Worm (Caenorhabditis elegans) whole organism, L4 larva: ENCODE measurements around the gene pyc-1.

Source experiments
- D1046.2 ChIP-seq: fragments of 200-800 bp; sonication (Bioruptor generic); IDR thresholded peaks from 2 replicates; pipeline ENCODE4 v1.3.6; 2022; ENCODE audit warnings: missing genetic modification characterization, missing compliant biosample characterization
- F10B5.3 ChIP-seq: sonication (generic microtip); optimal IDR thresholded peaks from 2 replicates; lab custom pipeline; 2016; ENCODE audit warnings: mild to moderate bottlenecking, missing genetic modification characterization, missing compliant biosample characterization
- F44E2.7 ChIP-seq: fragments of 200-800 bp; sonication (Bioruptor generic); IDR thresholded peaks from 2 replicates; pipeline ENCODE4 v2.1.2; 2022; ENCODE audit warnings: missing genetic modification characterization, missing compliant biosample characterization
- Y48G9A.11 ChIP-seq: fragments of 200-800 bp; sonication (Bioruptor generic); IDR thresholded peaks from 2 replicates; pipeline ENCODE4 v1.3.6; 2022; ENCODE audit warnings: missing genetic modification reagents, missing genetic modification characterization, missing compliant biosample characterization
- aha-1 ChIP-seq: fragments of 150-350 bp; peaks from one replicate; lab custom pipeline; 2014; ENCODE audit warnings: missing biosample characterization, missing genetic modification characterization
- ceh-20 ChIP-seq: fragments of 200-800 bp; sonication (Bioruptor generic); IDR thresholded peaks from 2 replicates; pipeline ENCODE4 v1.3.6; 2022; ENCODE audit warnings: missing genetic modification reagents, missing genetic modification characterization, missing compliant biosample characterization
- ceh-44 ChIP-seq: fragments of 200-800 bp; sonication (Bioruptor generic); IDR thresholded peaks from 2 replicates; pipeline ENCODE4 v1.3.6; 2022; ENCODE audit warnings: missing genetic modification reagents, missing genetic modification characterization, missing compliant biosample characterization
- ceh-82 ChIP-seq: sonication (generic microtip); optimal IDR thresholded peaks from 2 replicates; lab custom pipeline; 2017; ENCODE audit warnings: missing biosample characterization, missing genetic modification characterization
- ctbp-1 ChIP-seq: fragments of 200-800 bp; sonication (Bioruptor generic); IDR thresholded peaks from 2 replicates; pipeline ENCODE4 v1.3.6; 2022; ENCODE audit warnings: missing genetic modification reagents, missing genetic modification characterization, missing compliant biosample characterization
- daf-16 ChIP-seq, 3 experiments: sonication (generic microtip); optimal IDR thresholded peaks; 2 replicates each; lab custom pipeline; 2016 to 2017; ENCODE audit warnings: missing genetic modification characterization in 3 of 3, missing genetic modification reagents in 3 of 3, mild to moderate bottlenecking in 2 of 3, missing compliant biosample characterization in 2 of 3, missing biosample characterization in 1 of 3, moderate library complexity in 1 of 3
- dmd-6 ChIP-seq: fragments of 200-800 bp; sonication (Bioruptor generic); IDR thresholded peaks from 2 replicates; pipeline ENCODE4 v1.3.6; 2022; ENCODE audit warnings: missing genetic modification reagents, missing genetic modification characterization, missing compliant biosample characterization
- dve-1 ChIP-seq: sonication (generic microtip); optimal IDR thresholded peaks from 2 replicates; lab custom pipeline; 2017; ENCODE audit warnings: antibody characterized with exemption, mild to moderate bottlenecking, missing genetic modification characterization, missing compliant biosample characterization; ENCODE audit not compliant: insufficient read depth
- egl-27 ChIP-seq: sonication (generic microtip); optimal IDR thresholded peaks from 3 replicates; lab custom pipeline; 2017; ENCODE audit warnings: missing biosample characterization, missing genetic modification reagents, missing genetic modification characterization
- gei-8 ChIP-seq: fragments of 200-800 bp; sonication (Bioruptor generic); optimal IDR thresholded peaks from 2 replicates; lab custom pipeline; 2018; ENCODE audit warnings: mild to moderate bottlenecking, missing genetic modification characterization, missing compliant biosample characterization
- hif-1 ChIP-seq, 2 experiments: sonication (generic microtip); optimal IDR thresholded peaks; 2 replicates each; lab custom pipeline; 2016 to 2017; ENCODE audit warnings: missing compliant biosample characterization in 2 of 2, missing genetic modification characterization in 2 of 2, missing genetic modification reagents in 2 of 2, missing genotype in 2 of 2, mild to moderate bottlenecking in 1 of 2
- hlh-11 ChIP-seq: fragments of 200-800 bp; sonication (Bioruptor generic); optimal IDR thresholded peaks from 2 replicates; lab custom pipeline; 2018; ENCODE audit warnings: mild to moderate bottlenecking, missing genetic modification characterization, missing compliant biosample characterization
- hlh-30 ChIP-seq: sonication (generic microtip); optimal IDR thresholded peaks from 2 replicates; lab custom pipeline; 2017; ENCODE audit warnings: antibody characterized with exemption, mild to moderate bottlenecking, missing genetic modification characterization, missing compliant biosample characterization; ENCODE audit not compliant: insufficient read depth
- lin-1 ChIP-seq: fragments of 200-800 bp; sonication (Bioruptor generic); IDR thresholded peaks from 2 replicates; pipeline ENCODE4 v1.3.6; 2022; ENCODE audit warnings: missing genetic modification reagents, missing genetic modification characterization, missing compliant biosample characterization
- lin-13 ChIP-seq: fragments of 150-350 bp; optimal IDR thresholded peaks from 2 replicates; lab custom pipeline; 2014; ENCODE audit warnings: missing biosample characterization, missing genetic modification reagents, missing genetic modification characterization
- lin-15B ChIP-seq: fragments of 150-350 bp; sonication (generic microtip); optimal IDR thresholded peaks from 3 replicates; lab custom pipeline; 2014; ENCODE audit warnings: missing biosample characterization, missing genetic modification characterization
- lsy-2 ChIP-seq, 2 experiments: fragments of 150-350 bp in 1 of 2; sonication (generic microtip) in 1 of 2; optimal IDR thresholded peaks; 2 replicates each; lab custom pipeline; 2014 to 2017; ENCODE audit warnings: missing biosample characterization in 2 of 2, missing genetic modification characterization in 2 of 2
- mdl-1 ChIP-seq, 2 experiments: fragments of 150-350 bp in 1 of 2; sonication (generic microtip) in 1 of 2; optimal IDR thresholded peaks; 2 replicates each; lab custom pipeline; 2014 to 2017; ENCODE audit warnings: missing biosample characterization in 2 of 2, missing genetic modification characterization in 2 of 2
- mdt-29 ChIP-seq: fragments of 200-800 bp; sonication (Bioruptor generic); IDR thresholded peaks from 2 replicates; pipeline ENCODE4 v1.3.6; 2022; ENCODE audit warnings: missing genetic modification reagents, missing genetic modification characterization, missing compliant biosample characterization
- mep-1 ChIP-seq: fragments of 150-350 bp; sonication (generic microtip); optimal IDR thresholded peaks from 3 replicates; lab custom pipeline; 2014; ENCODE audit warnings: missing biosample characterization, missing genetic modification characterization
- nhr-102 ChIP-seq: sonication (generic microtip); optimal IDR thresholded peaks from 2 replicates; lab custom pipeline; 2016; ENCODE audit warnings: mild to moderate bottlenecking, missing genetic modification characterization, moderate library complexity, missing compliant biosample characterization
- nhr-11 ChIP-seq: fragments of 150-350 bp; optimal IDR thresholded peaks from 2 replicates; lab custom pipeline; 2014; ENCODE audit warnings: missing biosample characterization, missing genetic modification characterization
- nhr-25 ChIP-seq: sonication (generic microtip); optimal IDR thresholded peaks from 2 replicates; lab custom pipeline; 2017; ENCODE audit warnings: missing genetic modification characterization, mild to moderate bottlenecking, missing compliant biosample characterization, antibody characterized with exemption, moderate library complexity, borderline replicate concordance; ENCODE audit not compliant: insufficient read depth
- nhr-28 ChIP-seq: fragments of 150-350 bp; optimal IDR thresholded peaks from 2 replicates; lab custom pipeline; 2014; ENCODE audit warnings: missing biosample characterization, missing genetic modification characterization
- nhr-48 ChIP-seq: sonication (generic microtip); optimal IDR thresholded peaks from 2 replicates; lab custom pipeline; 2016; ENCODE audit warnings: mild to moderate bottlenecking, missing genetic modification characterization, missing compliant biosample characterization
- nhr-76 ChIP-seq: fragments of 150-350 bp; optimal IDR thresholded peaks from 2 replicates; lab custom pipeline; 2014; ENCODE audit warnings: missing biosample characterization, missing genetic modification characterization
- pha-4 ChIP-seq, 2 experiments: fragments of 150-350 bp in 1 of 2; fragments of 200-800 bp in 1 of 2; sonication (Bioruptor generic) in 1 of 2; IDR thresholded peaks in 1 of 2; optimal IDR thresholded peaks in 1 of 2; 2 replicates each; pipeline versions ENCODE4 v1.3.6 to Lab custom; 2014 to 2022; ENCODE audit warnings: missing genetic modification characterization in 2 of 2, missing genetic modification reagents in 2 of 2, missing biosample characterization in 1 of 2, missing compliant biosample characterization in 1 of 2
- php-3 ChIP-seq: fragments of 200-800 bp; sonication (Bioruptor generic); IDR thresholded peaks from 2 replicates; pipeline ENCODE4 v1.3.6; 2022; ENCODE audit warnings: missing genetic modification reagents, missing genetic modification characterization, missing compliant biosample characterization
- pqm-1 ChIP-seq: sonication (generic microtip); optimal IDR thresholded peaks from 2 replicates; lab custom pipeline; 2017; ENCODE audit warnings: missing biosample characterization, missing genetic modification characterization
- skn-1 ChIP-seq: fragments of 150-350 bp; optimal IDR thresholded peaks from 2 replicates; lab custom pipeline; 2014; ENCODE audit warnings: missing biosample characterization, missing genetic modification characterization
- snpc-4 ChIP-seq: fragments of 150-350 bp; optimal IDR thresholded peaks from 2 replicates; lab custom pipeline; 2014; ENCODE audit warnings: missing biosample characterization, missing genetic modification characterization
- spr-3 ChIP-seq: fragments of 200-800 bp; sonication (Bioruptor generic); optimal IDR thresholded peaks from 2 replicates; lab custom pipeline; 2018; ENCODE audit warnings: mild to moderate bottlenecking, missing genetic modification characterization, missing compliant biosample characterization
- tag-97 ChIP-seq: fragments of 200-800 bp; sonication (Bioruptor generic); IDR thresholded peaks from 2 replicates; pipeline ENCODE4 v1.3.6; 2022; ENCODE audit warnings: missing genetic modification characterization, missing compliant biosample characterization
- tra-1 ChIP-seq: fragments of 200-800 bp; sonication (Bioruptor generic); IDR thresholded peaks from 2 replicates; pipeline ENCODE4 v1.3.6; 2022; ENCODE audit warnings: missing genetic modification reagents, missing genetic modification characterization, missing compliant biosample characterization
- unc-62 ChIP-seq, 3 experiments: fragments of 150-350 bp in 1 of 3; sonication (generic microtip); optimal IDR thresholded peaks in 2 of 3; peaks in 1 of 3; 1 replicate in 1 of 3; 2 replicates in 2 of 3; lab custom pipeline; 2014 to 2017; ENCODE audit warnings: missing biosample characterization in 3 of 3, missing genetic modification characterization in 3 of 3, missing genetic modification reagents in 3 of 3, missing genotype in 1 of 3
- zfp-2 ChIP-seq: sonication (generic microtip); optimal IDR thresholded peaks from 2 replicates; lab custom pipeline; 2016; ENCODE audit warnings: mild to moderate bottlenecking, missing genetic modification characterization, missing compliant biosample characterization
- zfp-3 ChIP-seq: fragments of 200-800 bp; sonication (Bioruptor generic); conservative IDR thresholded peaks from 2 replicates; pipeline ENCODE4 v1.3.6; 2022; ENCODE audit warnings: missing genetic modification reagents, missing genetic modification characterization, missing compliant biosample characterization

The pyc-1 gene

DNA sequence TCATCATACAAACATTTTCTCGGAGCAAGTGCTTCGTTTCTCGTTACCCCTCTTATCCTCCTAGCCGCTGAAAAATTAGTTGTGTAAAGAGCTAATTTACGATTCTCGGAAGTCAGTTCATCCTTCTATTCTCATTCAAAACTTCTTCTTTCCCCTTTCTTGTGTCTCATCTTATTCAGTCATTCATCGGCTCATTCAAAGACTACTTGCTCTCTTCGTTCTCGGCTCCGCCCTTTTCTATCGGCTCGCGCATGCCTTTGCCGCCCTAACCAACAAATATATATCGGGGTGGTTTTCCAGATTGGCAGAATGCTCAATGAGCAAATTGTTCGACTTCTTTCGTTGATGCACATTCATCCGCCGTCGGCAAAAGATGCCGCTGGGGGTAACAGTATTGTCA lies 38.0 kb upstream of the pyc-1 start, which contains the start of gene R13H4.5:
TSS of gene R13H4.5 (plus strand) at position 301 of the 400 bp plus-strand sequence.
- peak; percentile 2 for TF ChIP-seq aha-1 (tag; lab: Kevin White, UChicago)
- 0 out of 2 replicates have a peak, but pooled peaks have one; percentile 7 for TF ChIP-seq ctbp-1 (GFP tag; lab: Robert Waterston, UW)
- no peak for TF ChIP-seq mdt-29 (GFP tag; lab: Robert Waterston, UW)

DNA sequence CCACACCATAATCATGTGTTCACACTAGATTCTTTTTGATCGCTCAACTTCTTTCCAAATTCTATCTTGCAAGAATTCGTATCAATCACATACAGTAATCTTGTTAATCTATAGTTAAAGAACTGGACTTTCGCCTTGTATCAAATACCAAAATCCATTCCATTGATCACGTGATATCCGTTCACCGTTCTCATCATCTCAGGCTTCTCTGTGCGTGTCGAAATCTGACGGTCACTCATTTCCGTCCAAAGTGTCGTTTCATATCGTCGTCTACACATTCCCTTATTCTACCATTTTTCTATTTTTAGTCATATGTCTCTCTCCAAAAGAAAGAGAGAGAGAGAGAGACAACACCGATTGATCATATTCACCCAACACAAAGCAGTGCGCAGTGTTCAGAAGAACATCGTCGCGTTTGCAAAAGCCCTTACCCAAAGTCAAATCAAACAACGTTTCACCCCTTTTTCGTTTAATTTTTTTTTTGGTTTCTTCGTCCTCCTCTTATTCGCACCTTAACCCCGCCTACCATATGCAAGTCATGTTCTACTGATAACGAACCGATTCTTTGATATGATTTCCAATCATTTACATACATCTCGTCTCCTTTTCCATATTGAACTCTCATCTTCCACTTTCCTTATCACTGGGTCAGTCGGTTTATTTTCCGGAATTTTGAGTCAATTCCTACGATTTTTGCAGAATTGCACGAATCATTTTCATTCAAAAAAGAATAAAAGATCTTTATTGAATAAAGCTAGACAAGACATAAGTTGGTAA lies 36.9 kb upstream of the pyc-1 start:
- TF ChIP-seq snpc-4 (tag; lab: Kevin White, UChicago) = no peak
- TF ChIP-seq nhr-102 (tag; lab: Kevin White, UChicago) = no peak
- no peak for TF ChIP-seq tra-1 (GFP tag; lab: Robert Waterston, UW)
- TF ChIP-seq F10B5.3 (tag; lab: Kevin White, UChicago) = no peak
- no peak for TF ChIP-seq ceh-82
- 0 out of 2 replicates have a peak, but pooled peaks have one; percentile 7 for TF ChIP-seq php-3 (GFP tag; lab: Robert Waterston, UW)
- no peak for TF ChIP-seq Y48G9A.11 (GFP tag; lab: Robert Waterston, UW)
- TF ChIP-seq egl-27 = no peak
- no peak for TF ChIP-seq nhr-11 (tag; lab: Kevin White, UChicago)
- TF ChIP-seq hlh-30 (tag; lab: Kevin White, UChicago) = peak; percentile 78
- TF ChIP-seq lin-15B (tag; lab: Kevin White, UChicago) = no peak
- no peak for TF ChIP-seq nhr-76 (tag; lab: Kevin White, UChicago)
- TF ChIP-seq spr-3 (GFP tag; lab: Kevin White, UChicago) = no peak
- peak; percentile 95 for TF ChIP-seq nhr-48 (tag; lab: Kevin White, UChicago)
- TF ChIP-seq pha-4 (GFP tag; IDR thresholded peaks at IDR 0.05; lab: Robert Waterston, UW) = no peak
- peak; percentile 23 for TF ChIP-seq pha-4 (tag; optimal IDR thresholded peaks at IDR 0.05; lab: Kevin White, UChicago)
- TF ChIP-seq tag-97 (GFP tag; lab: Robert Waterston, UW) = no peak
- peak; percentile 10 for TF ChIP-seq dve-1
- TF ChIP-seq zfp-3 = no peak
- TF ChIP-seq D1046.2 (GFP tag; lab: Robert Waterston, UW) = no peak
- no peak for TF ChIP-seq hif-1 (tag; optimal IDR thresholded peaks at IDR 0.05; lab: Kevin White, UChicago)
- peak; percentile 72 for TF ChIP-seq hlh-11 (tag; lab: Kevin White, UChicago)
- peak; percentile 16 for TF ChIP-seq mep-1 (tag; lab: Kevin White, UChicago)
- TF ChIP-seq ceh-20 (GFP tag; lab: Robert Waterston, UW) = peak; percentile 14; the same call in 1 of the 2 replicates
- TF ChIP-seq gei-8 (GFP tag; lab: Kevin White, UChicago) = peak; percentile 63
- TF ChIP-seq nhr-28 (tag; lab: Kevin White, UChicago) = peak; percentile 40
- TF ChIP-seq pqm-1 = peak; percentile 97
- peak; percentile 59 to 90 for TF ChIP-seq mdl-1 (tag; optimal IDR thresholded peaks at IDR 0.05; lab: Kevin White, UChicago)
- no peak for TF ChIP-seq daf-16 (GFP tag; optimal IDR thresholded peaks at IDR 0.05; lab: Kevin White, UChicago)
- TF ChIP-seq daf-16 (tag; optimal IDR thresholded peaks at IDR 0.05; lab: Kevin White, UChicago) = peak; percentile 67
- TF ChIP-seq skn-1 (tag; lab: Kevin White, UChicago) = no peak
- peak; percentile 60 for TF ChIP-seq nhr-25 (tag; lab: Kevin White, UChicago)
- TF ChIP-seq mdt-29 (GFP tag; lab: Robert Waterston, UW) = no peak
- TF ChIP-seq dmd-6 (GFP tag; lab: Robert Waterston, UW) = peak; percentile 63
- no peak for TF ChIP-seq zfp-2 (tag; lab: Kevin White, UChicago)
- TF ChIP-seq unc-62 (GFP tag; optimal IDR thresholded peaks at IDR 0.05 in 1 of 2; lab: Kevin White, UChicago) = peak in 1 of 2 experiments; percentile 95
- no peak for TF ChIP-seq unc-62 (tag; optimal IDR thresholded peaks at IDR 0.05; lab: Kevin White, UChicago)
- TF ChIP-seq F44E2.7 (GFP tag; lab: Robert Waterston, UW) = no peak
- TF ChIP-seq lin-1 = 0 out of 2 replicates have a peak, but pooled peaks have one; percentile 10
- no peak for TF ChIP-seq ceh-44
- no peak for TF ChIP-seq lin-13 (GFP tag; lab: Kevin White, UChicago)
- peak; percentile 16 to 60 for TF ChIP-seq lsy-2 (tag; optimal IDR thresholded peaks at IDR 0.05; lab: Kevin White, UChicago)
